Fruit fly (Drosophila melanogaster): ENCODE measurements around the gene CG7049.

Gene CG7049

DNA sequence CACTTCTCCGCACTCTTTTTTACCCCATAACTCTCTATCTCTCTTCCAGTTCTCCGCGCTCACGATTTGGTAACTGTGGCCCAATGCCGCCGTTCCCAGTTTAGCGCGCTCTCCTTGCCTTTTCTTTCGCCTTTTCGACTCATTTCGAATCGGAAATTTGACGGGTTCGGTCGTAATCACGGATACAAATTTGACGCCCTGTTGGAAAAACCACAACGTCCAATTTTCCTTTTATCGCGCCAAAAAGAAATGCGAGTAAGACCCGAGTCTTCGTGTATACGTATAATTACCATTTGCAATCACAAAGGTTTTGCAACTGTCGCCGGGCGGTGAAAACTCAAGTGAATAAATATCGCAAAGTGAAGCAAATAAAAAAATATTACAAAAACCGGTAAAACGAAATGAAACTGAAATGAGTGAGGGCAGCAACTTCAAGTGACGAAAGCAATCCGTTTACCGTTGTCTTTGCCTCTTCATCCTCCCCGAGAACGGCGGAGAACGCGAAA lies 46.7 kb downstream of the CG7049 start, which contains the start of gene Pdk1 (continued):
- no peak for TF ChIP-seq hb (GFP tag; IDR thresholded peaks at IDR 0.05; ENCODE audit: partially characterized antibody)
- no peak for TF ChIP-seq ro (GFP tag; IDR thresholded peaks at IDR 0.05)
- no peak for TF ChIP-seq pnt (GFP tag; optimal IDR thresholded peaks at IDR 0.05)
- TF ChIP-seq onecut (GFP tag; IDR thresholded peaks at IDR 0.05): peak; percentile 45; the same call in 1 of the 2 replicates
- no peak for TF ChIP-seq CG10979 (tag; optimal IDR thresholded peaks at IDR 0.05)
- TF ChIP-seq vvl (GFP tag; IDR thresholded peaks at IDR 0.05): peak; percentile 65
- no peak for TF ChIP-seq CG17186 (GFP tag; optimal IDR thresholded peaks at IDR 0.05)
- no peak for TF ChIP-seq Dip3 (GFP tag; optimal IDR thresholded peaks at IDR 0.05)
- peak; percentile 13 for TF ChIP-seq mirr (GFP tag; optimal IDR thresholded peaks at IDR 0.05)
- TF ChIP-seq CG10654 (GFP tag; optimal IDR thresholded peaks at IDR 0.05): no peak
- no peak for TF ChIP-seq prd (optimal IDR thresholded peaks at IDR 0.05)
- no peak for TF ChIP-seq prd (GFP tag; IDR thresholded peaks at IDR 0.05)
- TF ChIP-seq h (optimal IDR thresholded peaks at IDR 0.05): no peak
- TF ChIP-seq CG13894 (tag; optimal IDR thresholded peaks at IDR 0.05): peak; percentile 66
- TF ChIP-seq ken (GFP tag; IDR thresholded peaks at IDR 0.05): no peak
- no peak; the same call in 2 of the 3 replicates for TF ChIP-seq knrl (GFP tag; IDR thresholded peaks at IDR 0.05; ENCODE audit: partially characterized antibody)
- no peak for TF ChIP-seq CG31365 (tag; optimal IDR thresholded peaks at IDR 0.05)
- TF ChIP-seq grau (tag; optimal IDR thresholded peaks at IDR 0.05): peak; percentile 32
- TF ChIP-seq Meics (GFP tag; optimal IDR thresholded peaks at IDR 0.05): peak; percentile 55
- TF ChIP-seq Lim3 (GFP tag; IDR thresholded peaks at IDR 0.05): no peak
- TF ChIP-seq lbe (GFP tag; optimal IDR thresholded peaks at IDR 0.05): peak; percentile 17
- no peak for TF ChIP-seq grn (GFP tag; optimal IDR thresholded peaks at IDR 0.05)
- TF ChIP-seq pum (GFP tag; optimal IDR thresholded peaks at IDR 0.05): no peak
- TF ChIP-seq CG15073 (GFP tag; optimal IDR thresholded peaks at IDR 0.05): no peak
- TF ChIP-seq gcm (GFP tag; optimal IDR thresholded peaks at IDR 0.05): no peak
- peak; percentile 60 for TF ChIP-seq ato (GFP tag; IDR thresholded peaks at IDR 0.05; ENCODE audit: partially characterized antibody)
- TF ChIP-seq CG11093 (GFP tag; IDR thresholded peaks at IDR 0.05): no peak
- TF ChIP-seq CG11695 (GFP tag; IDR thresholded peaks at IDR 0.05): no peak
- TF ChIP-seq CG14014 (GFP tag; IDR thresholded peaks at IDR 0.05): no peak
- peak; percentile 8 for TF ChIP-seq cwo (GFP tag; optimal IDR thresholded peaks at IDR 0.05)
- no peak for TF ChIP-seq sna (GFP tag; IDR thresholded peaks at IDR 0.05; ENCODE audit: partially characterized antibody)
- TF ChIP-seq CG11398 (GFP tag; optimal IDR thresholded peaks at IDR 0.05): peak; percentile 38
- TF ChIP-seq CG15696 (tag; optimal IDR thresholded peaks at IDR 0.05): no peak
- TF ChIP-seq CG17829 (tag; optimal IDR thresholded peaks at IDR 0.05): peak; percentile 64
- no peak for TF ChIP-seq en (GFP tag; optimal IDR thresholded peaks at IDR 0.05)
- TF ChIP-seq CG9797 (GFP tag; optimal IDR thresholded peaks at IDR 0.05): no peak
- TF ChIP-seq D19B (GFP tag; optimal IDR thresholded peaks at IDR 0.05): peak; percentile 27
- TF ChIP-seq CG3407 (GFP tag; optimal IDR thresholded peaks at IDR 0.05): no peak
- no peak for TF ChIP-seq CG3281 (GFP tag; optimal IDR thresholded peaks at IDR 0.05)
- TF ChIP-seq crp (GFP tag; optimal IDR thresholded peaks at IDR 0.05): no peak
- TF ChIP-seq tap (tag; optimal IDR thresholded peaks at IDR 0.05): no peak
- TF ChIP-seq usp (GFP tag; optimal IDR thresholded peaks at IDR 0.05): no peak
- no peak for TF ChIP-seq Gsc (GFP tag; IDR thresholded peaks at IDR 0.05)
- no peak for TF ChIP-seq al (GFP tag; IDR thresholded peaks at IDR 0.05)
- no peak for TF ChIP-seq Hmx (GFP tag; optimal IDR thresholded peaks at IDR 0.05)
- TF ChIP-seq Antp (GFP tag; optimal IDR thresholded peaks at IDR 0.05): peak; percentile 19
- TF ChIP-seq CG3847 (GFP tag; IDR thresholded peaks at IDR 0.05): no peak
- TF ChIP-seq CG14860 (GFP tag; IDR thresholded peaks at IDR 0.05; ENCODE audit: partially characterized antibody): no peak
- TF ChIP-seq sr (GFP tag; IDR thresholded peaks at IDR 0.05): peak; percentile 52; the same call in 1 of the 3 replicates
- no peak for TF ChIP-seq CkIIα-i1 (GFP tag; IDR thresholded peaks at IDR 0.05)
- TF ChIP-seq Rx (GFP tag; IDR thresholded peaks at IDR 0.05): no peak
- no peak for TF ChIP-seq cato (GFP tag; optimal IDR thresholded peaks at IDR 0.05; ENCODE audit: borderline replicate concordance)
